Worm (Caenorhabditis elegans) whole organism, L4 larva: ENCODE results near the gene W04E12.9.

Experiments used
- D1046.2 ChIP-seq: fragments of 200-800 bp; sonication (Bioruptor generic); IDR thresholded peaks from 2 replicates; pipeline ENCODE4 v1.3.6; 2022; ENCODE audit warnings: missing genetic modification characterization, missing compliant biosample characterization
- F10B5.3 ChIP-seq: sonication (generic microtip); optimal IDR thresholded peaks from 2 replicates; lab custom pipeline; 2016; ENCODE audit warnings: mild to moderate bottlenecking, missing genetic modification characterization, missing compliant biosample characterization
- F26F4.8 ChIP-seq: fragments of 200-800 bp; sonication (Bioruptor generic); conservative IDR thresholded peaks from 2 replicates; pipeline ENCODE4 v1.3.6; 2022; ENCODE audit warnings: missing genetic modification characterization, missing compliant biosample characterization
- F44E2.7 ChIP-seq: fragments of 200-800 bp; sonication (Bioruptor generic); IDR thresholded peaks from 2 replicates; pipeline ENCODE4 v2.1.2; 2022; ENCODE audit warnings: missing genetic modification characterization, missing compliant biosample characterization
- R02D3.7 ChIP-seq: fragments of 150-350 bp; sonication (generic microtip); optimal IDR thresholded peaks from 3 replicates; lab custom pipeline; 2014; ENCODE audit warnings: missing biosample characterization, missing genetic modification characterization
- Y105C5A.15 ChIP-seq: fragments of 200-800 bp; sonication (Bioruptor generic); IDR thresholded peaks from 2 replicates; pipeline ENCODE4 v1.3.6; 2022; ENCODE audit warnings: missing genetic modification characterization, missing compliant biosample characterization
- Y48G9A.11 ChIP-seq: fragments of 200-800 bp; sonication (Bioruptor generic); IDR thresholded peaks from 2 replicates; pipeline ENCODE4 v1.3.6; 2022; ENCODE audit warnings: missing genetic modification reagents, missing genetic modification characterization, missing compliant biosample characterization
- ZK337.2 ChIP-seq: fragments of 200-800 bp; sonication (Bioruptor generic); IDR thresholded peaks from 2 replicates; pipeline ENCODE4 v1.3.6; 2022; ENCODE audit warnings: missing genetic modification reagents, missing genetic modification characterization, missing compliant biosample characterization
- aha-1 ChIP-seq: fragments of 150-350 bp; peaks from one replicate; lab custom pipeline; 2014; ENCODE audit warnings: missing biosample characterization, missing genetic modification characterization
- aly-2 ChIP-seq: sonication (generic microtip); optimal IDR thresholded peaks from 2 replicates; lab custom pipeline; 2018; ENCODE audit warnings: missing biosample characterization, missing genetic modification characterization
- ama-1 ChIP-seq: fragments of 150-350 bp; optimal IDR thresholded peaks from 2 replicates; lab custom pipeline; 2014; ENCODE audit warnings: inconsistent platforms, mixed read lengths
- ceh-28 ChIP-seq: fragments of 150-350 bp; optimal IDR thresholded peaks from 2 replicates; lab custom pipeline; 2014; ENCODE audit warnings: missing biosample characterization, missing genetic modification reagents, missing genetic modification characterization
- ceh-32 ChIP-seq: sonication (generic microtip); optimal IDR thresholded peaks from 2 replicates; lab custom pipeline; 2016; ENCODE audit warnings: mild to moderate bottlenecking, missing genetic modification characterization, missing compliant biosample characterization; ENCODE audit not compliant: poor library complexity
- ceh-44 ChIP-seq: fragments of 200-800 bp; sonication (Bioruptor generic); IDR thresholded peaks from 2 replicates; pipeline ENCODE4 v1.3.6; 2022; ENCODE audit warnings: missing genetic modification reagents, missing genetic modification characterization, missing compliant biosample characterization
- cey-2 ChIP-seq: sonication (generic microtip); optimal IDR thresholded peaks from 3 replicates; lab custom pipeline; 2017; ENCODE audit warnings: missing genetic modification characterization, mild to moderate bottlenecking, missing compliant biosample characterization, antibody characterized with exemption, borderline replicate concordance; ENCODE audit not compliant: insufficient read depth
- ctbp-1 ChIP-seq: fragments of 200-800 bp; sonication (Bioruptor generic); IDR thresholded peaks from 2 replicates; pipeline ENCODE4 v1.3.6; 2022; ENCODE audit warnings: missing genetic modification reagents, missing genetic modification characterization, missing compliant biosample characterization
- daf-19 ChIP-seq: fragments of 200-800 bp; sonication (Bioruptor generic); conservative IDR thresholded peaks from 2 replicates; pipeline ENCODE4 v1.3.6; 2022; ENCODE audit warnings: missing genetic modification characterization, missing compliant biosample characterization
- daf-8 ChIP-seq: fragments of 200-800 bp; sonication (Bioruptor generic); IDR thresholded peaks from 2 replicates; pipeline ENCODE4 v1.3.6; 2022; ENCODE audit warnings: missing genetic modification characterization, missing compliant biosample characterization
- duxl-1 ChIP-seq: sonication (generic microtip); optimal IDR thresholded peaks from 2 replicates; lab custom pipeline; 2016; ENCODE audit warnings: mild to moderate bottlenecking, missing genetic modification characterization, moderate library complexity, missing compliant biosample characterization; ENCODE audit not compliant: poor library complexity
- egl-43 ChIP-seq: fragments of 200-800 bp; sonication (Bioruptor generic); IDR thresholded peaks from 2 replicates; pipeline ENCODE4 v1.3.6; 2022; ENCODE audit warnings: missing genetic modification reagents, missing genetic modification characterization, missing compliant biosample characterization
- hif-1 ChIP-seq, 2 experiments: sonication (generic microtip); optimal IDR thresholded peaks; 2 replicates each; lab custom pipeline; 2016 to 2017; ENCODE audit warnings: missing compliant biosample characterization in 2 of 2, missing genetic modification characterization in 2 of 2, missing genetic modification reagents in 2 of 2, missing genotype in 2 of 2, mild to moderate bottlenecking in 1 of 2
- hlh-11 ChIP-seq: fragments of 200-800 bp; sonication (Bioruptor generic); optimal IDR thresholded peaks from 2 replicates; lab custom pipeline; 2018; ENCODE audit warnings: mild to moderate bottlenecking, missing genetic modification characterization, missing compliant biosample characterization
- lin-13 ChIP-seq: fragments of 150-350 bp; optimal IDR thresholded peaks from 2 replicates; lab custom pipeline; 2014; ENCODE audit warnings: missing biosample characterization, missing genetic modification reagents, missing genetic modification characterization
- lin-29 ChIP-seq: fragments of 200-800 bp; sonication (Bioruptor generic); IDR thresholded peaks from 2 replicates; pipeline ENCODE4 v1.3.6; 2022; ENCODE audit warnings: missing genetic modification reagents, missing genetic modification characterization, missing compliant biosample characterization
- lir-3 ChIP-seq: sonication (generic microtip); optimal IDR thresholded peaks from 2 replicates; lab custom pipeline; 2016; ENCODE audit warnings: mild to moderate bottlenecking, missing genetic modification characterization, missing compliant biosample characterization
- mdl-1 ChIP-seq, 2 experiments: fragments of 150-350 bp in 1 of 2; sonication (generic microtip) in 1 of 2; optimal IDR thresholded peaks; 2 replicates each; lab custom pipeline; 2014 to 2017; ENCODE audit warnings: missing biosample characterization in 2 of 2, missing genetic modification characterization in 2 of 2
- mdt-29 ChIP-seq: fragments of 200-800 bp; sonication (Bioruptor generic); IDR thresholded peaks from 2 replicates; pipeline ENCODE4 v1.3.6; 2022; ENCODE audit warnings: missing genetic modification reagents, missing genetic modification characterization, missing compliant biosample characterization
- mep-1 ChIP-seq: fragments of 150-350 bp; sonication (generic microtip); optimal IDR thresholded peaks from 3 replicates; lab custom pipeline; 2014; ENCODE audit warnings: missing biosample characterization, missing genetic modification characterization
- nhr-11 ChIP-seq: fragments of 150-350 bp; optimal IDR thresholded peaks from 2 replicates; lab custom pipeline; 2014; ENCODE audit warnings: missing biosample characterization, missing genetic modification characterization
- nhr-237 ChIP-seq: sonication (generic microtip); optimal IDR thresholded peaks from 2 replicates; lab custom pipeline; 2017; ENCODE audit warnings: missing biosample characterization, missing genetic modification characterization
- nhr-41 ChIP-seq: fragments of 200-800 bp; sonication (Bioruptor generic); IDR thresholded peaks from 2 replicates; pipeline ENCODE4 v1.3.6; 2022; ENCODE audit warnings: missing genetic modification reagents, missing genetic modification characterization, missing compliant biosample characterization
- nhr-42 ChIP-seq: fragments of 200-800 bp; sonication (Bioruptor generic); IDR thresholded peaks from 2 replicates; pipeline ENCODE4 v1.3.6; 2022; ENCODE audit warnings: missing genetic modification characterization, missing compliant biosample characterization
- nhr-76 ChIP-seq: fragments of 150-350 bp; optimal IDR thresholded peaks from 2 replicates; lab custom pipeline; 2014; ENCODE audit warnings: missing biosample characterization, missing genetic modification characterization
- set-16 ChIP-seq: fragments of 200-800 bp; sonication (Bioruptor generic); IDR thresholded peaks from 2 replicates; pipeline ENCODE4 v1.3.6; 2022; ENCODE audit warnings: missing genetic modification reagents, missing genetic modification characterization, missing compliant biosample characterization
- skn-1 ChIP-seq: fragments of 150-350 bp; optimal IDR thresholded peaks from 2 replicates; lab custom pipeline; 2014; ENCODE audit warnings: missing biosample characterization, missing genetic modification characterization
- tra-1 ChIP-seq: fragments of 200-800 bp; sonication (Bioruptor generic); IDR thresholded peaks from 2 replicates; pipeline ENCODE4 v1.3.6; 2022; ENCODE audit warnings: missing genetic modification reagents, missing genetic modification characterization, missing compliant biosample characterization
- unc-130 ChIP-seq: sonication (generic microtip); optimal IDR thresholded peaks from 2 replicates; lab custom pipeline; 2016; ENCODE audit warnings: missing genetic modification reagents, missing genetic modification characterization, missing compliant biosample characterization
- zip-11 ChIP-seq: fragments of 200-800 bp; sonication (Bioruptor generic); IDR thresholded peaks from 2 replicates; pipeline ENCODE4 v1.3.6; 2022; ENCODE audit warnings: missing genetic modification characterization, missing compliant biosample characterization
- ztf-7 ChIP-seq: fragments of 150-350 bp; optimal IDR thresholded peaks from 2 replicates; lab custom pipeline; 2014; ENCODE audit warnings: missing biosample characterization, missing genetic modification characterization

The W04E12.9 gene

DNA sequence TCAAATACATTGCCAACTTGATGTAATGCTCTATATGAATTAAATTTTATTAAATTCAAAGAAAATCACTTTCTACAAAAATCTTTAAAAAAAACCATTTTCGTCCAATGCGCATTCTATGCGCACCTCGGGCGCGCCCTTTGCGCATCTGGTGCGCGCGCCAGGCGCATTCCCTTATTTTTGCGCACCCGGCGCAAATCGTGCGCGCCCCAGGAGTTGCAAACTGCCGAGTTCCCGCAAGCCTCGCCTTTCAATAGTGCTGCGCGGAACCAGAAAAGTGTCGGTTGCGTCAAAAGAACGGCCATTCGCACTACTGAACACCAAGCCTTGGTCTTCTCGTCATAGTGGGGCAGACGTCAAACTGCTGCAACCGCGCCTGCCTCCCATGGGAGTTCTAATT is 22.6 kb upstream of the W04E12.9 start:
- TF ChIP-seq daf-8 (GFP tag; lab: Robert Waterston, UW) (no peak), F26F4.8 (0 out of 2 replicates have a peak, but pooled peaks have one; percentile 7), egl-43 (GFP tag; lab: Robert Waterston, UW) (0 out of 2 replicates have a peak, but pooled peaks have one; percentile 32), set-16 (GFP tag; lab: Robert Waterston, UW) (peak; percentile 86), nhr-42 (GFP tag; lab: Robert Waterston, UW) (no peak)

ce11 chrV:19737458-19737857 is 18.9 kb upstream of the W04E12.9 start, which contains the start of gene W04E12.7:
Gene W04E12.7 (minus strand): TSS chrV:19737558.
- TF ChIP-seq cey-2 (tag; lab: Kevin White, UChicago) (no peak), unc-130 (no peak), D1046.2 (GFP tag; lab: Robert Waterston, UW) (no peak), aha-1 (tag; lab: Kevin White, UChicago) (peak; percentile 1)

DNA sequence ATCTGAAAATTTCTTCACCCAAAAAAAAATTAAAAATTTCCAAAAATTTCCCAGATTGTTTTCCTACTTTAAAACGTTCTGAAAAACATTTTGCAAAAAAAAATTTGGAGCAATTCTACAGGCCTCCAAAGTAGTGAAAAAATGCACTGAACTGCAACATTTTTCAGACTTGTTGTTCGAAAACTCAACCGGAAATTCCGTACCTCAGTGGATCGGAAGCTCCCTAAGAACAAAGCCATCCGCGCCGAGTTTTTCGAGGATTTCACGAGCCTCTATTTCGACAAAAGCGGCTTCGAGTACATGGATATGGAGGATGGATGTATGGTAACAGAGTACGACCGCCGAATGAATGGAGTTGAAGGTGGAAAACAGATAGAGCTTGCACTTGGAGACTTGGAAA is 18.2 kb upstream of the W04E12.9 start, which contains the start of gene fbxa-131:
fbxa-131 (plus strand) TSS at position 301 of the 400 bp plus-strand sequence.
- TF ChIP-seq F44E2.7 (GFP tag; lab: Robert Waterston, UW) = no peak
- no peak for TF ChIP-seq lir-3 (tag; lab: Kevin White, UChicago)
- TF ChIP-seq nhr-41 (GFP tag; lab: Robert Waterston, UW) = no peak

ce11 chrV:19741034-19741433 is 15.3 kb upstream of the W04E12.9 start, which contains the start of gene W04E12.2:
Gene W04E12.2 (minus strand): TSS chrV:19741134.
- TF ChIP-seq tra-1 (GFP tag; lab: Robert Waterston, UW) (no peak), F10B5.3 (no peak), R02D3.7 (tag; lab: Kevin White, UChicago) (no peak), nhr-41 (GFP tag; lab: Robert Waterston, UW) (no peak), zip-11 (GFP tag; lab: Robert Waterston, UW) (no peak), skn-1 (tag; lab: Kevin White, UChicago) (no peak), lin-13 (no peak), ceh-28 (no peak), duxl-1 (tag; lab: Kevin White, UChicago) (no peak), ZK337.2 (no peak), ceh-32 (tag; lab: Kevin White, UChicago) (no peak), ceh-44 (GFP tag; lab: Robert Waterston, UW) (no peak), ama-1 (no peak), Y48G9A.11 (GFP tag; lab: Robert Waterston, UW) (no peak)

- no peak for TF ChIP-seq nhr-11 (tag; lab: Kevin White, UChicago)
- TF ChIP-seq hif-1 (tag; optimal IDR thresholded peaks at IDR 0.05; lab: Kevin White, UChicago) = no peak
- TF ChIP-seq nhr-42 (GFP tag; lab: Robert Waterston, UW) = no peak
- no peak for TF ChIP-seq F10B5.3
- TF ChIP-seq, all 104 proteins: peak for 0
Measured at ce11 chrV:19741651-19742050, 14.7 kb upstream of the W04E12.9 start, which contains the start of gene W04E12.3. Gene W04E12.3 (plus strand): TSS chrV:19741951.

ce11 chrV:19743305-19743704 is 13.0 kb upstream of the W04E12.9 start, which contains the start of gene W04E12.4:
Gene W04E12.4 (plus strand): TSS chrV:19743605.
- TF ChIP-seq nhr-76 (tag; lab: Kevin White, UChicago) (no peak), hif-1 (tag; optimal IDR thresholded peaks at IDR 0.05; lab: Kevin White, UChicago) (no peak), aha-1 (tag; lab: Kevin White, UChicago) (no peak), hlh-11 (tag; lab: Kevin White, UChicago) (no peak), ztf-7 (no peak), lir-3 (tag; lab: Kevin White, UChicago) (no peak), ctbp-1 (GFP tag; lab: Robert Waterston, UW) (no peak), mep-1 (tag; lab: Kevin White, UChicago) (no peak), Y105C5A.15 (no peak), aly-2 (no peak), daf-19 (GFP tag; lab: Robert Waterston, UW) (no peak), mdt-29 (GFP tag; lab: Robert Waterston, UW) (no peak), D1046.2 (GFP tag; lab: Robert Waterston, UW) (no peak), mdl-1 (tag; optimal IDR thresholded peaks at IDR 0.05; lab: Kevin White, UChicago) (no peak), F26F4.8 (no peak), nhr-237 (no peak), nhr-11 (tag; lab: Kevin White, UChicago) (no peak), lin-29 (GFP tag; lab: Robert Waterston, UW) (no peak), tra-1 (GFP tag; lab: Robert Waterston, UW) (no peak)
